Fruit fly (Drosophila melanogaster): Measurements from ENCODE around the gene pins.

The pins gene

dm6 chr3R:27608000-27608399, 25.4 kb downstream of the pins start (continued):
- TF ChIP-seq Jarid2 (GFP tag; optimal IDR thresholded peaks at IDR 0.05) (peak; percentile 70), p53 (GFP tag; optimal IDR thresholded peaks at IDR 0.05) (no peak), zfh1 (GFP tag; IDR thresholded peaks at IDR 0.05) (0 out of 3 replicates have a peak, but pooled peaks have one; percentile 12), sd (tag; optimal IDR thresholded peaks at IDR 0.05) (peak; percentile 61), CG9727 (GFP tag; optimal IDR thresholded peaks at IDR 0.05) (no peak), amos (GFP tag; IDR thresholded peaks at IDR 0.05; ENCODE audit: partially characterized antibody) (peak; percentile 40; the same call in 1 of the 2 replicates), da (GFP tag; optimal IDR thresholded peaks at IDR 0.05) (no peak), her (GFP tag; optimal IDR thresholded peaks at IDR 0.05) (no peak), CG42726 (GFP tag; IDR thresholded peaks at IDR 0.05; ENCODE audit: partially characterized antibody) (peak; percentile 52; the same call in 1 of the 2 replicates), ewg (GFP tag; optimal IDR thresholded peaks at IDR 0.05) (peak; percentile 96), sr (GFP tag; IDR thresholded peaks at IDR 0.05) (0 out of 3 replicates have a peak, but pooled peaks have one; percentile 17), dm (GFP tag; optimal IDR thresholded peaks at IDR 0.05) (peak; percentile 7), ranshi (GFP tag; IDR thresholded peaks at IDR 0.05) (peak; percentile 8; the same call in 1 of the 2 replicates), CG6272 (GFP tag; IDR thresholded peaks at IDR 0.05) (peak; percentile 22; the same call in 1 of the 2 replicates), HLHmδ (GFP tag; optimal IDR thresholded peaks at IDR 0.05) (peak; percentile 25), nerfin-2 (GFP tag; IDR thresholded peaks at IDR 0.05; ENCODE audit: partially characterized antibody) (no peak), HLH4C (GFP tag; IDR thresholded peaks at IDR 0.05; ENCODE audit: partially characterized antibody) (peak; percentile 35; the same call in 1 of the 3 replicates), CG8290 (GFP tag; optimal IDR thresholded peaks at IDR 0.05) (no peak), CG8290 (tag; optimal IDR thresholded peaks at IDR 0.05) (peak in 1 of 2 experiments; percentile 46), abd-A (tag; optimal IDR thresholded peaks at IDR 0.05) (peak; percentile 49), CG34422 (GFP tag; IDR thresholded peaks at IDR 0.05) (peak; percentile 41; the same call in 1 of the 3 replicates), grn (GFP tag; optimal IDR thresholded peaks at IDR 0.05) (no peak), CG1603 (tag; optimal IDR thresholded peaks at IDR 0.05) (peak; percentile 7), crol (GFP tag; IDR thresholded peaks at IDR 0.05) (peak; percentile 91), gt (GFP tag; IDR thresholded peaks at IDR 0.05) (no peak), Bgb (GFP tag; IDR thresholded peaks at IDR 0.05; ENCODE audit: partially characterized antibody) (0 out of 2 replicates have a peak, but pooled peaks have one; percentile 26), Lim3 (GFP tag; IDR thresholded peaks at IDR 0.05) (no peak), Med (GFP tag) (peak; percentile 87)

dm6 chr3R:27608536-27608935, 25.9 kb downstream of the pins start:
- peak; percentile 68 for TF ChIP-seq grau (tag; optimal IDR thresholded peaks at IDR 0.05)
- peak; percentile 22 for TF ChIP-seq gem (tag; optimal IDR thresholded peaks at IDR 0.05)
- peak; percentile 50 for TF ChIP-seq sens (GFP tag)
- peak; percentile 39 for TF ChIP-seq row (GFP tag; IDR thresholded peaks at IDR 0.05)
- TF ChIP-seq pita (GFP tag; optimal IDR thresholded peaks at IDR 0.05): no peak
- TF ChIP-seq CG7839 (tag; optimal IDR thresholded peaks at IDR 0.05): peak; percentile 16
- no peak for TF ChIP-seq CG10321 (GFP tag; IDR thresholded peaks at IDR 0.05)
- TF ChIP-seq lab (GFP tag; optimal IDR thresholded peaks at IDR 0.05): peak; percentile 3

dm6 chr3R:27609118-27610042, 26.7 kb downstream of the pins start:
- TF ChIP-seq dysf (GFP tag; IDR thresholded peaks at IDR 0.05) (0 out of 3 replicates have a peak, but pooled peaks have one; percentile 19), otp (GFP tag; IDR thresholded peaks at IDR 0.05) (0 out of 3 replicates have a peak, but pooled peaks have one; percentile 24), ci (GFP tag; IDR thresholded peaks at IDR 0.05) (peak; percentile 56; the same call in 2 of the 3 replicates), lilli (GFP tag; optimal IDR thresholded peaks at IDR 0.05) (no peak), Ssrp (tag; optimal IDR thresholded peaks at IDR 0.05) (no peak), Med (GFP tag) (peak; percentile 87), lmd (GFP tag; IDR thresholded peaks at IDR 0.05) (peak; percentile 18; the same call in 1 of the 2 replicates), sr (GFP tag; IDR thresholded peaks at IDR 0.05) (peak; percentile 79; the same call in 2 of the 3 replicates), Usf (GFP tag; optimal IDR thresholded peaks at IDR 0.05) (no peak), gem (tag; optimal IDR thresholded peaks at IDR 0.05) (peak; percentile 26), chinmo (GFP tag; IDR thresholded peaks at IDR 0.05; ENCODE audit: partially characterized antibody) (0 out of 4 replicates have a peak, but pooled peaks have one; percentile 41), pan (optimal IDR thresholded peaks at IDR 0.05) (no peak), pan (GFP tag; optimal IDR thresholded peaks at IDR 0.05 in 1 of 2, IDR thresholded peaks at IDR 0.05 in 1 of 2) (peak in 1 of 2 experiments; percentile 43), Meics (GFP tag; optimal IDR thresholded peaks at IDR 0.05) (peak; percentile 27)

All from whole organism, embryonic.